Worm (Caenorhabditis elegans): ENCODE measurements around the gene C49F5.6.

- TF ChIP-seq ZK546.5 (tag; optimal IDR thresholded peaks at IDR 0.05): no peak
- TF ChIP-seq nhr-77 (tag; optimal IDR thresholded peaks at IDR 0.05): no peak
- no peak for TF ChIP-seq tbx-2 (tag; optimal IDR thresholded peaks at IDR 0.05)
- no peak for TF ChIP-seq aly-2 (tag; optimal IDR thresholded peaks at IDR 0.05)
- no peak for TF ChIP-seq nhr-28 (tag; optimal IDR thresholded peaks at IDR 0.05)
- TF ChIP-seq ztf-11 (tag; optimal IDR thresholded peaks at IDR 0.05): no peak
- TF ChIP-seq skn-1 (tag; optimal IDR thresholded peaks at IDR 0.05): no peak
- no peak for TF ChIP-seq nfya-1 (tag; optimal IDR thresholded peaks at IDR 0.05; ENCODE audit: insufficient read depth)
- TF ChIP-seq lin-39 (tag; optimal IDR thresholded peaks at IDR 0.05): no peak
- TF ChIP-seq ceh-82 (tag; optimal IDR thresholded peaks at IDR 0.05): no peak
- TF ChIP-seq nhr-43 (tag; optimal IDR thresholded peaks at IDR 0.05; ENCODE audit: poor library complexity, severe bottlenecking): no peak
- TF ChIP-seq elt-3 (tag; optimal IDR thresholded peaks at IDR 0.05): no peak
- no peak for TF ChIP-seq elt-1 (tag; optimal IDR thresholded peaks at IDR 0.05)
Observed at ce11 chrX:11952129-11952528, 36.0 kb upstream of the C49F5.6 start.
